Worm (Caenorhabditis elegans): ENCODE measurements around the gene srd-11.

Gene srd-11

ce11 chrV:13655202-13655764 is 35.6 kb upstream of the srd-11 start:
- TF ChIP-seq F13H6.1 (tag; optimal IDR thresholded peaks at IDR 0.05) (peak; percentile 80), ceh-82 (tag; optimal IDR thresholded peaks at IDR 0.05) (no peak), alr-1 (tag; optimal IDR thresholded peaks at IDR 0.05) (no peak), peb-1 (tag; optimal IDR thresholded peaks at IDR 0.05) (no peak), ztf-4 (tag; optimal IDR thresholded peaks at IDR 0.05) (peak; percentile 69), sma-9 (GFP tag; optimal IDR thresholded peaks at IDR 0.05) (peak; percentile 39), sma-9 (tag; optimal IDR thresholded peaks at IDR 0.05) (no peak), ZK546.5 (tag; optimal IDR thresholded peaks at IDR 0.05) (no peak), fos-1 (tag; optimal IDR thresholded peaks at IDR 0.05) (peak; percentile 66), skn-1 (tag; optimal IDR thresholded peaks at IDR 0.05) (peak; percentile 32), mdl-1 (tag; optimal IDR thresholded peaks at IDR 0.05) (peak; percentile 48 to 61), R02D3.7 (tag; optimal IDR thresholded peaks at IDR 0.05) (no peak), unc-55 (GFP tag; optimal IDR thresholded peaks at IDR 0.05) (peak; percentile 92), nhr-129 (tag; optimal IDR thresholded peaks at IDR 0.05) (peak; percentile 89), lsy-2 (tag; optimal IDR thresholded peaks at IDR 0.05) (peak; percentile 39 to 80), snpc-4 (tag; optimal IDR thresholded peaks at IDR 0.05) (peak; percentile 52), ceh-16 (tag; optimal IDR thresholded peaks at IDR 0.05) (peak; percentile 40), gmeb-1 (tag; optimal IDR thresholded peaks at IDR 0.05) (no peak), sem-4 (tag; optimal IDR thresholded peaks at IDR 0.05) (peak; percentile 90), unc-39 (tag; optimal IDR thresholded peaks at IDR 0.05) (no peak), nhr-237 (tag; optimal IDR thresholded peaks at IDR 0.05) (no peak), egl-27 (tag; optimal IDR thresholded peaks at IDR 0.05) (peak; percentile 50), ama-1 (optimal IDR thresholded peaks at IDR 0.05) (peak; percentile 76), Y55F3AM.14 (GFP tag; optimal IDR thresholded peaks at IDR 0.05) (peak; percentile 53), aly-2 (tag; optimal IDR thresholded peaks at IDR 0.05) (no peak), unc-62 (GFP tag; optimal IDR thresholded peaks at IDR 0.05) (no peak), C34F6.9 (tag; optimal IDR thresholded peaks at IDR 0.05) (peak; percentile 88), crh-2 (tag; optimal IDR thresholded peaks at IDR 0.05) (peak; percentile 93), nhr-6 (tag; optimal IDR thresholded peaks at IDR 0.05) (no peak), mab-5 (tag; optimal IDR thresholded peaks at IDR 0.05) (peak; percentile 38), zag-1 (tag; optimal IDR thresholded peaks at IDR 0.05) (peak; percentile 90), nhr-12 (tag; optimal IDR thresholded peaks at IDR 0.05) (no peak), nhr-25 (tag; optimal IDR thresholded peaks at IDR 0.05) (peak; percentile 62), sma-3 (GFP tag; optimal IDR thresholded peaks at IDR 0.05) (no peak), nhr-77 (tag; optimal IDR thresholded peaks at IDR 0.05) (no peak), nhr-11 (tag; optimal IDR thresholded peaks at IDR 0.05) (no peak), blmp-1 (tag; optimal IDR thresholded peaks at IDR 0.05; ENCODE audit: insufficient read depth) (peak; percentile 90), nhr-23 (tag; optimal IDR thresholded peaks at IDR 0.05) (no peak), nhr-21 (tag; optimal IDR thresholded peaks at IDR 0.05) (peak; percentile 54), lin-11 (tag; optimal IDR thresholded peaks at IDR 0.05) (no peak), ztf-1 (GFP tag; conservative IDR thresholded peaks at IDR 0.05) (no peak), lin-13 (GFP tag; optimal IDR thresholded peaks at IDR 0.05) (peak; percentile 72)

- TF ChIP-seq unc-55 (GFP tag; optimal IDR thresholded peaks at IDR 0.05), result peak; percentile 18
- no peak for TF ChIP-seq mdl-1 (tag; optimal IDR thresholded peaks at IDR 0.05)
These were observed 34.7 kb upstream of the srd-11 start for ce11 chrV:13654394-13654792.

- no peak for TF ChIP-seq ztf-11 (tag; optimal IDR thresholded peaks at IDR 0.05)
- TF ChIP-seq egl-27 (tag; optimal IDR thresholded peaks at IDR 0.05), result no peak
- TF ChIP-seq fos-1 (tag; optimal IDR thresholded peaks at IDR 0.05), result peak; percentile 63
- peak; percentile 39 for TF ChIP-seq ama-1 (optimal IDR thresholded peaks at IDR 0.05)
- peak; percentile 63 for TF ChIP-seq sma-9 (GFP tag; optimal IDR thresholded peaks at IDR 0.05)
- TF ChIP-seq sma-9 (tag; optimal IDR thresholded peaks at IDR 0.05), result no peak
- peak; percentile 39 for TF ChIP-seq blmp-1 (tag; optimal IDR thresholded peaks at IDR 0.05; ENCODE audit: insufficient read depth)
- peak; percentile 9 for TF ChIP-seq F13H6.1 (tag; optimal IDR thresholded peaks at IDR 0.05)
- peak; percentile 45 for TF ChIP-seq sma-3 (GFP tag; optimal IDR thresholded peaks at IDR 0.05)
- TF ChIP-seq nhr-21 (tag; optimal IDR thresholded peaks at IDR 0.05), result peak; percentile 52
These were observed 34.2 kb upstream of the srd-11 start, which contains the start of gene lpin-1 for ce11 chrV:13653713-13654393. Gene lpin-1 (minus strand): TSS chrV:13654129.
